Worm (Caenorhabditis elegans) whole organism, L4/young adult: ENCODE measurements around the gene akap-1.

Experiments
- W03F9.2 ChIP-seq: fragments of 150-350 bp; optimal IDR thresholded peaks from 2 replicates; lab custom pipeline; 2014; ENCODE audit warnings: missing biosample characterization, missing genetic modification characterization
- dao-5 ChIP-seq: sonication (generic microtip); optimal IDR thresholded peaks from 2 replicates; lab custom pipeline; 2016; ENCODE audit warnings: missing genotype, missing genetic modification characterization, moderate library complexity, missing compliant biosample characterization
- him-1 ChIP-seq: sonication (generic microtip); optimal IDR thresholded peaks from 2 replicates; lab custom pipeline; 2016; ENCODE audit warnings: missing genotype, missing genetic modification reagents, missing genetic modification characterization, missing compliant biosample characterization

DNA sequence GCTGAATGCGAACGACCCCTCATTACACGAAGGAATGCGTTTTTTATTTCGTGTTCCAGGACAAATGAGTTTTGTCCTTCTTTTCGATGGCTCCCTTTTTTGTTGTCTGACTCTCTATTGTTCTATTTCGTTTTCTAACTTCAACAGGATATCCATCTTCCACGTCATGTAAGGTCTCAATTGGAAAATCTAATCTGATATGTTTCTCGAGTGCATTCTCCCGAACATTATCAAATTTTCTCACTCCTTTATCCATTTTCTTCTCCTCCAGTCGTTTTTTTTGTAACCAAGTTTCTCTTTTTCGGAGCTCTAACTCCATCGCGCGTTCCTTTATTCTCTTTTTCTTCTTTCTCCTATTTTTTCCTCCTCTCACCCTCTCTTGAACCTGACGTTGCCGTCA lies 2.8 kb upstream of the akap-1 start:
- TF ChIP-seq W03F9.2 (no peak), him-1 (no peak), dao-5 (tag; lab: Kevin White, UChicago) (no peak)
